Worm (Caenorhabditis elegans) whole organism, early embryonic: ENCODE data around the gene clec-72.

Source experiments
- ama-1 ChIP-seq: fragments of 150-350 bp; optimal IDR thresholded peaks from 2 replicates; lab custom pipeline; 2014
- ceh-13 ChIP-seq: fragments of 200-800 bp; sonication (Bioruptor generic); optimal IDR thresholded peaks from 2 replicates; lab custom pipeline; 2018; ENCODE audit warnings: mild to moderate bottlenecking, missing genetic modification characterization, missing compliant biosample characterization
- hnd-1 ChIP-seq: sonication (generic microtip); optimal IDR thresholded peaks from 2 replicates; lab custom pipeline; 2016; ENCODE audit warnings: missing genetic modification characterization, missing compliant biosample characterization
- scrt-1 ChIP-seq: fragments of 200-800 bp; sonication (Bioruptor generic); IDR thresholded peaks from 2 replicates; pipeline ENCODE4 v1.3.6; 2022; ENCODE audit warnings: missing genetic modification characterization, missing compliant biosample characterization
- tbx-37 ChIP-seq: fragments of 200-800 bp; sonication (Bioruptor generic); conservative IDR thresholded peaks from 2 replicates; pipeline ENCODE4 v1.3.6; 2022; ENCODE audit warnings: missing genetic modification reagents, missing genetic modification characterization, missing compliant biosample characterization

DNA sequence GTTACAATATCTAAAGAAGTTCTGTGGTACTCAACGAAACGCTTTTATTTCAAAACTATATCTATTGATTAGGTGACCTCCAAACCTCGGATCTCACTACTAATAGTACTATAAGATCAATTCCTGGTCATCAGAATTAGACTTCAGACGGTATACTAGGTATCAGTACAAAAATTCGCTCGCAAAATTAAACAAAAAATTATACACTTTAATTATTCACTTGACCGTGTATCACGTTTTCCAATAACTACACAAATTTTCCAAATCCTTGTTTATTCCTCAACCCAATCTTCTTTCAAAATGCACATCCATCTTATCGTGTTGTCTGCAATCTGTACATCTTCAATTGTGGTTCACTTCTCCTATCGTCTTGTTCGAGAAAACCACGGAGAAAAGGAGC, 26.5 kb upstream of the clec-72 start, which contains the start of gene F56D6.23:
- TF ChIP-seq tbx-37 (GFP tag; lab: Robert Waterston, UW), result no peak
- TF ChIP-seq ama-1 (lab: Kevin White, UChicago), result no peak
- TF ChIP-seq ceh-13 (GFP tag; lab: Kevin White, UChicago), result no peak
- no peak for TF ChIP-seq hnd-1
- TF ChIP-seq scrt-1 (GFP tag; lab: Robert Waterston, UW), result no peak
